Fruit fly (Drosophila melanogaster) whole organism, embryonic: ENCODE data around the gene CG3651.

Experiments used
- CG10147 ChIP-seq: fragments of 200-800 bp; sonication (Bioruptor generic); optimal IDR thresholded peaks from 2 replicates; lab custom pipeline; 2019; ENCODE audit warnings: missing biosample characterization, mild to moderate bottlenecking, missing genetic modification characterization, moderate library complexity
- CG1024 ChIP-seq: fragments of 200-800 bp; sonication (Bioruptor generic); IDR thresholded peaks from 2 replicates; pipeline ENCODE4 v1.3.6; 2022; ENCODE audit warnings: missing biosample characterization, missing genetic modification characterization
- CG3995 ChIP-seq: fragments of 200-800 bp; sonication (Bioruptor generic); optimal IDR thresholded peaks from 3 replicates; lab custom pipeline; 2016; ENCODE audit warnings: missing biosample characterization, missing genetic modification characterization
- CG6254 ChIP-seq: fragments of 200-800 bp; sonication (Bioruptor generic); optimal IDR thresholded peaks from 3 replicates; lab custom pipeline; 2017; ENCODE audit warnings: mild to moderate bottlenecking, missing biosample characterization, missing genetic modification reagents, missing genetic modification characterization
- Dfd ChIP-seq, 2 experiments: fragments of >200 bp; optimal IDR thresholded peaks; 2 replicates each; lab custom pipeline; 2017; ENCODE audit warnings: missing biosample characterization in 2 of 2, missing genetic modification characterization in 2 of 2
- Fer1 ChIP-seq: fragments of 200-800 bp; sonication (Bioruptor generic); optimal IDR thresholded peaks from 2 replicates; lab custom pipeline; 2017; ENCODE audit warnings: missing biosample characterization, mild to moderate bottlenecking, missing genetic modification characterization
- Sox100B ChIP-seq: fragments of 200-800 bp; sonication (Bioruptor generic); optimal IDR thresholded peaks from 3 replicates; lab custom pipeline; 2018; ENCODE audit warnings: missing biosample characterization, mild to moderate bottlenecking, missing genetic modification characterization
- abd-A ChIP-seq: fragments of 200-800 bp; sonication (Bioruptor generic); optimal IDR thresholded peaks from 3 replicates; lab custom pipeline; 2019; ENCODE audit warnings: missing biosample characterization, mild to moderate bottlenecking, missing genetic modification characterization, moderate library complexity
- pzg ChIP-seq: fragments of 200-800 bp; sonication (Bioruptor generic); optimal IDR thresholded peaks from 3 replicates; lab custom pipeline; 2018; ENCODE audit warnings: missing biosample characterization, mild to moderate bottlenecking, missing genetic modification characterization, moderate library complexity
- rib ChIP-seq: fragments of 200-800 bp; sonication (Bioruptor generic); IDR thresholded peaks from 2 replicates; pipeline ENCODE4 v1.3.6; 2022; ENCODE audit warnings: missing biosample characterization, missing genetic modification characterization
- usp ChIP-seq: fragments of >200 bp; optimal IDR thresholded peaks from 2 replicates; lab custom pipeline; 2017; ENCODE audit warnings: missing biosample characterization, missing genetic modification characterization

- TF ChIP-seq Sox100B (GFP tag; lab: Kevin White, UChicago), result no peak
- no peak for TF ChIP-seq pzg (GFP tag; lab: Kevin White, UChicago)
- no peak for TF ChIP-seq usp
- no peak for TF ChIP-seq CG3995
- no peak for TF ChIP-seq CG10147 (GFP tag; lab: Kevin White, UChicago)
- no peak for TF ChIP-seq Dfd (GFP tag; optimal IDR thresholded peaks at IDR 0.05; lab: Kevin White, UChicago)
- TF ChIP-seq Fer1, result no peak
- no peak for TF ChIP-seq abd-A (tag; lab: Kevin White, UChicago)
- no peak for TF ChIP-seq CG1024
- no peak for TF ChIP-seq CG6254
- TF ChIP-seq rib (GFP tag; lab: Robert Waterston, UW), result no peak
Observed at dm6 chr2L:22159800-22160199, 38.7 kb downstream of the CG3651 start.
